Fruit fly (Drosophila melanogaster) whole organism, embryonic: ENCODE data around the gene Bgb.

ENCODE experiments used
- Aef1 ChIP-seq: fragments of 200-800 bp; sonication (Bioruptor generic); IDR thresholded peaks from 3 replicates; pipeline ENCODE4 v1.3.6; 2022; ENCODE audit warnings: missing biosample characterization, missing genetic modification characterization
- Atf3 ChIP-seq: fragments of 200-800 bp; sonication (Bioruptor generic); optimal IDR thresholded peaks from 3 replicates; lab custom pipeline; 2016; ENCODE audit warnings: missing biosample characterization, missing genetic modification characterization
- Awh ChIP-seq: fragments of 200-800 bp; sonication (Bioruptor generic); IDR thresholded peaks from 2 replicates; pipeline ENCODE4, ENCODE4 v1.3.6; 2022; ENCODE audit warnings: missing biosample characterization, missing genetic modification characterization
- Bgb ChIP-seq: fragments of 200-800 bp; sonication (Bioruptor generic); IDR thresholded peaks from 2 replicates; pipeline ENCODE4 v1.3.6; 2022; ENCODE audit warnings: missing biosample characterization, missing genetic modification characterization; ENCODE audit not compliant: partially characterized antibody
- BtbVII ChIP-seq: fragments of 200-800 bp; sonication (Bioruptor generic); optimal IDR thresholded peaks from 3 replicates; lab custom pipeline; 2017; ENCODE audit warnings: missing biosample characterization, mild to moderate bottlenecking, missing genetic modification characterization
- CG10209 ChIP-seq: fragments of 200-800 bp; sonication (Bioruptor generic); optimal IDR thresholded peaks from 3 replicates; lab custom pipeline; 2017; ENCODE audit warnings: missing biosample characterization, mild to moderate bottlenecking, missing genetic modification characterization, missing genetic modification reagents
- CG10267 ChIP-seq: fragments of 200-800 bp; sonication (Bioruptor generic); optimal IDR thresholded peaks from 2 replicates; lab custom pipeline; 2018; ENCODE audit warnings: missing biosample characterization, mild to moderate bottlenecking, missing genetic modification characterization, moderate library complexity
- CG10565 ChIP-seq: fragments of 200-800 bp; sonication (Bioruptor generic); optimal IDR thresholded peaks from 3 replicates; lab custom pipeline; 2016; ENCODE audit warnings: missing biosample characterization, mild to moderate bottlenecking, missing genetic modification characterization
- CG12236 ChIP-seq: fragments of 200-800 bp; sonication (Bioruptor generic); optimal IDR thresholded peaks from 2 replicates; lab custom pipeline; 2016; ENCODE audit warnings: missing biosample characterization, missing genetic modification characterization
- CG12659 ChIP-seq: fragments of 200-800 bp; sonication (Bioruptor generic); optimal IDR thresholded peaks from 3 replicates; lab custom pipeline; 2017; ENCODE audit warnings: mild to moderate bottlenecking, missing biosample characterization, missing genetic modification reagents, missing genetic modification characterization
- CG13775 ChIP-seq: fragments of 200-800 bp; sonication (Bioruptor generic); optimal IDR thresholded peaks from 3 replicates; lab custom pipeline; 2017; ENCODE audit warnings: missing biosample characterization, mild to moderate bottlenecking, missing genetic modification characterization
- CG14441 ChIP-seq: fragments of 200-800 bp; sonication (Bioruptor generic); IDR thresholded peaks from 2 replicates; pipeline ENCODE4 v1.3.6; 2022; ENCODE audit warnings: missing biosample characterization, missing genetic modification characterization
- CG15073 ChIP-seq: fragments of 200-800 bp; sonication (Bioruptor generic); optimal IDR thresholded peaks from 2 replicates; lab custom pipeline; 2016; ENCODE audit warnings: missing biosample characterization, missing genetic modification characterization
- CG16815 ChIP-seq: fragments of 200-800 bp; sonication (Bioruptor generic); optimal IDR thresholded peaks from 3 replicates; lab custom pipeline; 2017; ENCODE audit warnings: missing biosample characterization, mild to moderate bottlenecking, missing genetic modification characterization
- CG2712 ChIP-seq: fragments of 200-800 bp; optimal IDR thresholded peaks from 3 replicates; lab custom pipeline; 2019; ENCODE audit warnings: missing biosample characterization, mild to moderate bottlenecking, missing genetic modification characterization, moderate library complexity
- CG3847 ChIP-seq: fragments of 200-800 bp; sonication (Bioruptor generic); IDR thresholded peaks from 2 replicates; pipeline ENCODE4 v1.3.6; 2022; ENCODE audit warnings: missing biosample characterization, missing genetic modification characterization
- CG4360 ChIP-seq: fragments of 200-800 bp; sonication (Bioruptor generic); IDR thresholded peaks from 2 replicates; pipeline ENCODE4 v1.3.6; 2022; ENCODE audit warnings: missing biosample characterization, missing genetic modification characterization
- CG7745 ChIP-seq: fragments of 200-800 bp; sonication (Bioruptor generic); optimal IDR thresholded peaks from 2 replicates; lab custom pipeline; 2018; ENCODE audit warnings: missing biosample characterization, mild to moderate bottlenecking, missing genetic modification characterization, moderate library complexity
- CG8388 ChIP-seq: fragments of 200-800 bp; sonication (Bioruptor generic); optimal IDR thresholded peaks from 2 replicates; lab custom pipeline; 2019; ENCODE audit warnings: missing biosample characterization, mild to moderate bottlenecking, missing genetic modification characterization, moderate library complexity
- CG8765 ChIP-seq: fragments of 200-800 bp; sonication (Bioruptor generic); IDR thresholded peaks from 2 replicates; pipeline ENCODE4 v1.3.6; 2022; ENCODE audit warnings: missing biosample characterization, missing genetic modification characterization
- CG9727 ChIP-seq: fragments of 200-800 bp; sonication (Bioruptor generic); optimal IDR thresholded peaks from 3 replicates; lab custom pipeline; 2017; ENCODE audit warnings: missing biosample characterization, mild to moderate bottlenecking, missing genetic modification characterization
- CG9876 ChIP-seq: fragments of 200-800 bp; sonication (Bioruptor generic); optimal IDR thresholded peaks from 2 replicates; lab custom pipeline; 2016; ENCODE audit warnings: missing biosample characterization, missing genetic modification characterization
- CG9932 ChIP-seq: fragments of 200-800 bp; sonication (Bioruptor generic); IDR thresholded peaks from 2 replicates; pipeline ENCODE4 v1.3.6; 2022; ENCODE audit warnings: missing biosample characterization, missing genetic modification characterization
- CHES-1-like ChIP-seq: fragments of 200-800 bp; sonication (Bioruptor generic); optimal IDR thresholded peaks from 2 replicates; lab custom pipeline; 2016; ENCODE audit warnings: missing biosample characterization, missing genetic modification characterization
- CTCF ChIP-seq: fragments of 200-800 bp; sonication (Bioruptor generic); optimal IDR thresholded peaks from 2 replicates; lab custom pipeline; 2017; ENCODE audit warnings: missing biosample characterization, mild to moderate bottlenecking, missing genetic modification characterization, moderate library complexity
- Dp ChIP-seq: fragments of 200-800 bp; sonication (Bioruptor generic); optimal IDR thresholded peaks from 2 replicates; lab custom pipeline; 2018; ENCODE audit warnings: missing biosample characterization, mild to moderate bottlenecking, missing genetic modification characterization, moderate library complexity
- ERR ChIP-seq: fragments of 200-800 bp; sonication (Bioruptor generic); optimal IDR thresholded peaks from 2 replicates; lab custom pipeline; 2016; ENCODE audit warnings: missing biosample characterization, missing genetic modification characterization
- Fer1 ChIP-seq: fragments of 200-800 bp; sonication (Bioruptor generic); optimal IDR thresholded peaks from 2 replicates; lab custom pipeline; 2017; ENCODE audit warnings: missing biosample characterization, mild to moderate bottlenecking, missing genetic modification characterization
- H15 ChIP-seq: fragments of 200-800 bp; sonication (Bioruptor generic); IDR thresholded peaks from 3 replicates; pipeline ENCODE4 v1.3.6; 2022; ENCODE audit warnings: missing biosample characterization, missing genetic modification characterization
- HLH3B ChIP-seq: fragments of 200-800 bp; sonication (Bioruptor generic); IDR thresholded peaks from 2 replicates; pipeline ENCODE4 v1.3.6; 2022; ENCODE audit warnings: missing biosample characterization, missing genetic modification characterization
- Hr78 ChIP-seq, 2 experiments: fragments of 200-800 bp in 1 of 2; fragments of >200 bp in 1 of 2; sonication (Bioruptor generic) in 1 of 2; optimal IDR thresholded peaks; 2 replicates each; lab custom pipeline; 2017 to 2019; ENCODE audit warnings: missing biosample characterization in 2 of 2, missing genetic modification characterization in 2 of 2, mild to moderate bottlenecking in 1 of 2, moderate library complexity in 1 of 2
- Hsf ChIP-seq: fragments of 200-800 bp; sonication (Bioruptor generic); optimal IDR thresholded peaks from 3 replicates; lab custom pipeline; 2016; ENCODE audit warnings: missing biosample characterization, missing genetic modification characterization
- MTF-1 ChIP-seq: fragments of 200-800 bp; sonication (Bioruptor generic); optimal IDR thresholded peaks from 2 replicates; lab custom pipeline; 2018; ENCODE audit warnings: missing biosample characterization, mild to moderate bottlenecking, missing genetic modification characterization, borderline replicate concordance
- Max ChIP-seq: fragments of 200-800 bp; sonication (Bioruptor generic); optimal IDR thresholded peaks from 2 replicates; lab custom pipeline; 2016; ENCODE audit warnings: missing biosample characterization, mild to moderate bottlenecking, missing genetic modification characterization
- Mrtf ChIP-seq: fragments of 200-800 bp; sonication (Bioruptor generic); IDR thresholded peaks from 3 replicates; pipeline ENCODE4 v1.3.6; 2022; ENCODE audit warnings: missing biosample characterization, missing genetic modification characterization
- Nf-YB ChIP-seq: fragments of 200-800 bp; sonication (Bioruptor generic); optimal IDR thresholded peaks from 3 replicates; lab custom pipeline; 2019; ENCODE audit warnings: missing biosample characterization, mild to moderate bottlenecking, missing genetic modification characterization, moderate library complexity
- NfI ChIP-seq: fragments of 200-800 bp; sonication (Bioruptor generic); optimal IDR thresholded peaks from 3 replicates; lab custom pipeline; 2018; ENCODE audit warnings: missing biosample characterization, mild to moderate bottlenecking, missing genetic modification characterization, moderate library complexity
- aop ChIP-seq: fragments of 200-800 bp; sonication (Bioruptor generic); IDR thresholded peaks from 2 replicates; pipeline ENCODE4 v1.3.6; 2022; ENCODE audit warnings: missing biosample characterization, missing genetic modification characterization
- ash1 ChIP-seq: fragments of 200-800 bp; sonication (Bioruptor generic); optimal IDR thresholded peaks from 2 replicates; lab custom pipeline; 2018; ENCODE audit warnings: missing biosample characterization, mild to moderate bottlenecking, missing genetic modification characterization
- bigmax ChIP-seq: fragments of 200-800 bp; sonication (Bioruptor generic); optimal IDR thresholded peaks from 2 replicates; lab custom pipeline; 2018; ENCODE audit warnings: missing biosample characterization, mild to moderate bottlenecking, missing genetic modification characterization
- cato ChIP-seq: fragments of 200-800 bp; sonication (Bioruptor generic); optimal IDR thresholded peaks from 2 replicates; lab custom pipeline; 2016; ENCODE audit warnings: missing biosample characterization, missing genetic modification characterization, borderline replicate concordance
- ci ChIP-seq: fragments of 200-800 bp; sonication (Bioruptor generic); IDR thresholded peaks from 3 replicates; pipeline ENCODE4 v1.3.6; 2022; ENCODE audit warnings: missing biosample characterization, missing genetic modification characterization
- ems ChIP-seq: fragments of 200-800 bp; sonication (Bioruptor generic); optimal IDR thresholded peaks from 3 replicates; lab custom pipeline; 2016; ENCODE audit warnings: missing biosample characterization, missing genetic modification characterization
- fd64A ChIP-seq: fragments of 200-800 bp; sonication (Bioruptor generic); optimal IDR thresholded peaks from 3 replicates; lab custom pipeline; 2018; ENCODE audit warnings: missing biosample characterization, mild to moderate bottlenecking, missing genetic modification characterization
- gcm ChIP-seq: fragments of 200-800 bp; sonication (Bioruptor generic); optimal IDR thresholded peaks from 2 replicates; lab custom pipeline; 2019; ENCODE audit warnings: missing biosample characterization, mild to moderate bottlenecking, missing genetic modification characterization, moderate library complexity
- pfk ChIP-seq: fragments of 200-800 bp; sonication (Bioruptor generic); optimal IDR thresholded peaks from 2 replicates; lab custom pipeline; 2018; ENCODE audit warnings: missing biosample characterization, mild to moderate bottlenecking, missing genetic modification characterization, moderate library complexity
- repo ChIP-seq: fragments of 200-800 bp; sonication (Bioruptor generic); optimal IDR thresholded peaks from 2 replicates; lab custom pipeline; 2016; ENCODE audit warnings: missing biosample characterization, missing genetic modification characterization
- sim ChIP-seq: fragments of 200-800 bp; sonication (Bioruptor generic); IDR thresholded peaks from 2 replicates; pipeline ENCODE4 v1.3.6; 2022; ENCODE audit warnings: missing biosample characterization, missing genetic modification characterization
- tgo ChIP-seq: fragments of 200-800 bp; sonication (Bioruptor generic); IDR thresholded peaks from 3 replicates; pipeline ENCODE4 v1.3.6; 2022; ENCODE audit warnings: missing biosample characterization, missing genetic modification characterization
- unc-4 ChIP-seq: fragments of 200-800 bp; sonication (Bioruptor generic); IDR thresholded peaks from 2 replicates; pipeline ENCODE4 v1.3.6; 2022; ENCODE audit warnings: missing biosample characterization, missing genetic modification characterization; ENCODE audit not compliant: partially characterized antibody

Gene Bgb

DNA sequence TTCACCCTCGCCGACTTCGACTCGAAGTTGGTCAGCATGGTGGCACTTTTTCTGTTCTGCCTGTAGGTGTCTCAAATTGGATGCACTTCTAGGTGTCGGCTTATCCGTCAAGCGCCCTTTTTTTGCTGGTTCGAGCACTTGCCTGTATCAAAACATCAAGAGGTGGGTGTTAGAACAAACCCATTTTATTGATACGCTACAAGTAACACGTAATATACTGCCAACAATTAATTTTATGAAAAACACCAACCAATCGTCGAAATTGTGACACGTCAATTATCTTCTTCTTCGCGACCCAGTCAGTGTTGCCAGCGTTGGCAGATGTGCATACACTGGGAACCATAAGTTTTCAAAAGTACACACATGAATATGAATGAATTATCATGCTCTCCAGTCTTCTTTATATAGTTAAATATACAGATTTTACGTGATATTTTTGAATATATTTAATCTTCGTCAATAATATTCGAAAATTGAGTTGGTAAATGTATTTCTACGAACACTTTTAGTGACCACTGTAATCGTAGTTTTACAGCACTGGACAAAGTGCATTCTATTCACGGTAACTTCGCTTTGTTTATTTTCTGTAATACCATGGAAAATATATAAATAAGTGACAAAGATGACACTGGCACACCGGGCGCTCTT lies 5.5 kb downstream of the Bgb start, which contains the start of the genes alphaCOP and CG13919 (continued):
- TF ChIP-seq CG8765 (GFP tag; lab: Robert Waterston, UW) (peak; percentile 94), Nf-YB (GFP tag; lab: Kevin White, UChicago) (peak; percentile 84), CG10267 (tag; lab: Kevin White, UChicago) (peak; percentile 100), CG10565 (GFP tag; lab: Kevin White, UChicago) (peak; percentile 62), bigmax (GFP tag; lab: Kevin White, UChicago) (peak; percentile 20), CG7745 (peak; percentile 74), CG12659 (GFP tag; lab: Kevin White, UChicago) (peak; percentile 98), CHES-1-like (peak; percentile 91), CG8388 (GFP tag; lab: Kevin White, UChicago) (peak; percentile 100), HLH3B (GFP tag; lab: Robert Waterston, UW) (peak; percentile 95), CG9727 (GFP tag; lab: Kevin White, UChicago) (peak; percentile 98), CG13775 (GFP tag; lab: Kevin White, UChicago) (peak; percentile 96), Mrtf (GFP tag; lab: Robert Waterston, UW) (peak; percentile 95), Aef1 (GFP tag; lab: Robert Waterston, UW) (peak; percentile 97), pfk (GFP tag; lab: Kevin White, UChicago) (peak; percentile 32), CG9876 (GFP tag; lab: Kevin White, UChicago) (peak; percentile 59), CTCF (peak; percentile 35), cato (GFP tag; lab: Kevin White, UChicago) (peak; percentile 94), CG3847 (GFP tag; lab: Robert Waterston, UW) (peak; percentile 98), CG16815 (GFP tag; lab: Kevin White, UChicago) (peak; percentile 95), CG9932 (peak; percentile 99), ash1 (peak; percentile 7), CG14441 (GFP tag; lab: Robert Waterston, UW) (peak; percentile 98), Bgb (GFP tag; lab: Robert Waterston, UW) (no peak), CG10209 (GFP tag; lab: Kevin White, UChicago) (peak; percentile 96), aop (GFP tag; lab: Robert Waterston, UW) (peak; percentile 80), gcm (GFP tag; lab: Kevin White, UChicago) (peak; percentile 96), CG12236 (GFP tag; lab: Kevin White, UChicago) (peak; percentile 85), NfI (GFP tag; lab: Kevin White, UChicago) (peak; percentile 96), MTF-1 (GFP tag; lab: Kevin White, UChicago) (peak; percentile 83), repo (GFP tag; lab: Kevin White, UChicago) (peak; percentile 89), fd64A (peak; percentile 56), Hsf (GFP tag; lab: Kevin White, UChicago) (peak; percentile 97), Awh (GFP tag; lab: Robert Waterston, UW) (peak; percentile 98), Atf3 (GFP tag; lab: Kevin White, UChicago) (peak; percentile 85), ems (peak; percentile 96), BtbVII (GFP tag; lab: Kevin White, UChicago) (peak; percentile 92), CG4360 (peak; percentile 76), Max (GFP tag; lab: Kevin White, UChicago) (peak; percentile 93), CG2712 (tag; lab: Kevin White, UChicago) (peak; percentile 99), CG15073 (GFP tag; lab: Kevin White, UChicago) (peak; percentile 78), Hr78 (GFP tag; optimal IDR thresholded peaks at IDR 0.05; lab: Kevin White, UChicago) (peak in 1 of 2 experiments; percentile 93), Fer1 (GFP tag; lab: Kevin White, UChicago) (peak; percentile 91), Dp (GFP tag; lab: Kevin White, UChicago) (peak; percentile 50), ERR (GFP tag; lab: Kevin White, UChicago) (peak; percentile 88), ci (GFP tag; lab: Robert Waterston, UW) (peak; percentile 97), unc-4 (GFP tag; lab: Robert Waterston, UW) (no peak), tgo (GFP tag; lab: Robert Waterston, UW) (peak; percentile 97), H15 (GFP tag; lab: Robert Waterston, UW) (peak; percentile 96), sim (GFP tag; lab: Robert Waterston, UW) (peak; percentile 87)
